Fruit fly (Drosophila melanogaster): Measurements from ENCODE around the gene Zip71B.
A peak's percentile ranks its signal among the peaks of the same experiment; 100 is the strongest.

DNA sequence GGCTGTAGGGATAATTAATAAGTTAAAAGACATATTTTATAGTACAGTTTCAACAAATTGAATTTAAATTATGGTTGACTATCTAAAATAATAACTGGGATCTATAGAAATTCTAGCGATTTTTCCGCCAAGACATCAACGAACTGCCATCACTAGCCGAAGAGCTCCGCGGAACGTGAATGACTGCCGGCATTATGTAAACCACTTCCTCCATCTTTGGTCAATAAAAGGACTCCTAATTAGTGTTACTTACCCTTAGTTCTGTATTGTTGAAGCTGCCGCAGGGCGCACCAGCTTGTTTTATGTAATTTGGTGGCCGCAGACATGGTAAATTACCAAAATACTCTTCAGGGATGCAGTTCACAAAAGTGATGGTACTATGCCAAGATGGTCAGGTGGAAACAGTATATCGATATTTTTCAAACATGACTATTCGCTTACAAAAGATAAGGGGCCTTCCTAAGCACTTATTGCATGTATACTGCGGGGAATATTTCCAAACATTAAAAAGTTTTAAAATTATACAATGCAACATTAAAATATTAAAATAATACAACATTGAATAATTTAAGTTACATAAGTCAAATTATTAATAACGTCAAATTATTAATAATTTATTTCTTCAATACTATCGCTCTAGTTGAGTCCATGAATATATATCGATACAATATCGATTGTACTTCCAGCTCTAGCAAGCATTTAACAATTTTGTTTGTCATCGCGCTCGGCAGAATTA, 7.4 kb downstream of the Zip71B start, which contains the start of the genes mRpL39 and Prosbeta2:
- TF ChIP-seq CG9139 (GFP tag; optimal IDR thresholded peaks at IDR 0.05) (no peak), CG10669 (GFP tag; optimal IDR thresholded peaks at IDR 0.05) (peak; percentile 29), CG10631 (GFP tag; optimal IDR thresholded peaks at IDR 0.05) (peak; percentile 63), CG6854 (GFP tag; optimal IDR thresholded peaks at IDR 0.05) (no peak), Hr38 (GFP tag; optimal IDR thresholded peaks at IDR 0.05) (no peak), Lpt (GFP tag; optimal IDR thresholded peaks at IDR 0.05) (peak; percentile 23), OdsH (GFP tag; optimal IDR thresholded peaks at IDR 0.05) (no peak), topi (GFP tag; optimal IDR thresholded peaks at IDR 0.05) (peak; percentile 33), Eip78C (GFP tag) (peak; percentile 36), eg (GFP tag; IDR thresholded peaks at IDR 0.05) (peak; percentile 77), CG15336 (GFP tag; IDR thresholded peaks at IDR 0.05) (peak; percentile 38; the same call in 1 of the 2 replicates)

All from whole organism, prepupa.